Fruit fly (Drosophila melanogaster) whole organism, embryonic: Measurements from ENCODE around the gene Rab30.

Experiments
- Atf-2 ChIP-seq: fragments of 200-800 bp; sonication (Bioruptor generic); optimal IDR thresholded peaks from 2 replicates; lab custom pipeline; 2016; ENCODE audit warnings: missing biosample characterization, missing genetic modification characterization
- CG10209 ChIP-seq: fragments of 200-800 bp; sonication (Bioruptor generic); optimal IDR thresholded peaks from 3 replicates; lab custom pipeline; 2017; ENCODE audit warnings: missing biosample characterization, mild to moderate bottlenecking, missing genetic modification characterization, missing genetic modification reagents
- CG11723 ChIP-seq: fragments of 200-800 bp; sonication (Bioruptor generic); optimal IDR thresholded peaks from 2 replicates; lab custom pipeline; 2017; ENCODE audit warnings: missing biosample characterization, mild to moderate bottlenecking, missing genetic modification characterization
- CG13624 ChIP-seq: fragments of 200-800 bp; sonication (Bioruptor generic); optimal IDR thresholded peaks from 2 replicates; lab custom pipeline; 2016; ENCODE audit warnings: missing biosample characterization, missing genetic modification characterization
- CG13894 ChIP-seq: fragments of 200-800 bp; sonication (Bioruptor generic); optimal IDR thresholded peaks from 3 replicates; lab custom pipeline; 2018; ENCODE audit warnings: missing biosample characterization, mild to moderate bottlenecking, missing genetic modification characterization, moderate library complexity
- CG15073 ChIP-seq: fragments of 200-800 bp; sonication (Bioruptor generic); optimal IDR thresholded peaks from 2 replicates; lab custom pipeline; 2016; ENCODE audit warnings: missing biosample characterization, missing genetic modification characterization
- CG17186 ChIP-seq: fragments of 200-800 bp; sonication (Bioruptor generic); optimal IDR thresholded peaks from 3 replicates; lab custom pipeline; 2017; ENCODE audit warnings: missing biosample characterization, missing genetic modification reagents, missing genetic modification characterization
- CG17328 ChIP-seq: fragments of 200-800 bp; sonication (Bioruptor generic); IDR thresholded peaks from 2 replicates; pipeline ENCODE4 v1.3.6; 2022; ENCODE audit warnings: missing biosample characterization, missing genetic modification characterization
- CG17912 ChIP-seq: fragments of 200-800 bp; sonication (Bioruptor generic); optimal IDR thresholded peaks from 2 replicates; lab custom pipeline; 2018; ENCODE audit warnings: missing biosample characterization, mild to moderate bottlenecking, missing genetic modification characterization
- CG18011 ChIP-seq: fragments of 200-800 bp; sonication (Bioruptor generic); optimal IDR thresholded peaks from 2 replicates; lab custom pipeline; 2017; ENCODE audit warnings: missing biosample characterization, missing genetic modification characterization, mild to moderate bottlenecking, moderate library complexity, missing genotype
- CG18262 ChIP-seq: fragments of 200-800 bp; optimal IDR thresholded peaks from 3 replicates; lab custom pipeline; 2019; ENCODE audit warnings: missing biosample characterization, mild to moderate bottlenecking, missing genetic modification characterization, moderate library complexity
- CG2678 ChIP-seq: fragments of 200-800 bp; sonication (Bioruptor generic); optimal IDR thresholded peaks from 3 replicates; lab custom pipeline; 2019; ENCODE audit warnings: missing biosample characterization, mild to moderate bottlenecking, missing genetic modification characterization, moderate library complexity
- CG3407 ChIP-seq: fragments of 200-800 bp; sonication (Bioruptor generic); optimal IDR thresholded peaks from 2 replicates; lab custom pipeline; 2018; ENCODE audit warnings: missing biosample characterization, mild to moderate bottlenecking, missing genetic modification characterization
- CG4282 ChIP-seq: fragments of 200-800 bp; sonication (Bioruptor generic); optimal IDR thresholded peaks from 2 replicates; lab custom pipeline; 2016; ENCODE audit warnings: missing biosample characterization, missing genetic modification characterization
- CG8290 ChIP-seq, 3 experiments: fragments of 200-800 bp; sonication (Bioruptor generic); optimal IDR thresholded peaks; 2 replicates each; lab custom pipeline; 2016 to 2019; ENCODE audit warnings: missing biosample characterization in 3 of 3, missing genetic modification characterization in 3 of 3, mild to moderate bottlenecking in 2 of 3, moderate library complexity in 1 of 3
- CG8765 ChIP-seq: fragments of 200-800 bp; sonication (Bioruptor generic); IDR thresholded peaks from 2 replicates; pipeline ENCODE4 v1.3.6; 2022; ENCODE audit warnings: missing biosample characterization, missing genetic modification characterization
- CG8944 ChIP-seq: fragments of 200-800 bp; sonication (Bioruptor generic); optimal IDR thresholded peaks from 3 replicates; lab custom pipeline; 2016; ENCODE audit warnings: missing biosample characterization, missing genetic modification characterization
- CHES-1-like ChIP-seq: fragments of 200-800 bp; sonication (Bioruptor generic); optimal IDR thresholded peaks from 2 replicates; lab custom pipeline; 2016; ENCODE audit warnings: missing biosample characterization, missing genetic modification characterization
- Dbx ChIP-seq: fragments of 200-800 bp; sonication (Bioruptor generic); IDR thresholded peaks from 3 replicates; pipeline ENCODE4 v1.3.6; 2022; ENCODE audit warnings: missing biosample characterization, missing genetic modification characterization
- Dek ChIP-seq: fragments of 200-800 bp; sonication (Bioruptor generic); optimal IDR thresholded peaks from 3 replicates; lab custom pipeline; 2019; ENCODE audit warnings: missing biosample characterization, mild to moderate bottlenecking, missing genetic modification characterization, moderate library complexity
- Dref ChIP-seq: fragments of 200-800 bp; sonication (Bioruptor generic); IDR thresholded peaks from 2 replicates; pipeline ENCODE4 v1.3.6; 2022; ENCODE audit warnings: missing biosample characterization, missing genetic modification characterization
- H15 ChIP-seq: fragments of 200-800 bp; sonication (Bioruptor generic); IDR thresholded peaks from 3 replicates; pipeline ENCODE4 v1.3.6; 2022; ENCODE audit warnings: missing biosample characterization, missing genetic modification characterization
- HLH3B ChIP-seq: fragments of 200-800 bp; sonication (Bioruptor generic); IDR thresholded peaks from 2 replicates; pipeline ENCODE4 v1.3.6; 2022; ENCODE audit warnings: missing biosample characterization, missing genetic modification characterization
- Hand ChIP-seq: fragments of 200-800 bp; sonication (Bioruptor generic); optimal IDR thresholded peaks from 2 replicates; lab custom pipeline; 2017; ENCODE audit warnings: mild to moderate bottlenecking, missing biosample characterization, missing genetic modification reagents, missing genetic modification characterization
- Hsf ChIP-seq: fragments of 200-800 bp; sonication (Bioruptor generic); optimal IDR thresholded peaks from 3 replicates; lab custom pipeline; 2016; ENCODE audit warnings: missing biosample characterization, missing genetic modification characterization
- Lim3 ChIP-seq: fragments of 200-800 bp; sonication (Bioruptor generic); IDR thresholded peaks from 2 replicates; pipeline ENCODE4 v1.3.6; 2022; ENCODE audit warnings: missing biosample characterization, missing genetic modification characterization
- Max ChIP-seq: fragments of 200-800 bp; sonication (Bioruptor generic); optimal IDR thresholded peaks from 2 replicates; lab custom pipeline; 2016; ENCODE audit warnings: missing biosample characterization, mild to moderate bottlenecking, missing genetic modification characterization
- Myb ChIP-seq: fragments of 200-800 bp; sonication (Bioruptor generic); optimal IDR thresholded peaks from 2 replicates; lab custom pipeline; 2016; ENCODE audit warnings: missing biosample characterization, missing genetic modification characterization
- NFAT ChIP-seq: fragments of 200-800 bp; sonication (Bioruptor generic); IDR thresholded peaks from 2 replicates; pipeline ENCODE4 v1.3.6; 2022; ENCODE audit warnings: missing biosample characterization, missing genetic modification characterization
- NK7.1 ChIP-seq: fragments of 200-800 bp; sonication (Bioruptor generic); optimal IDR thresholded peaks from 3 replicates; lab custom pipeline; 2016; ENCODE audit warnings: missing biosample characterization, missing genetic modification characterization
- Oli ChIP-seq: fragments of 200-800 bp; sonication (Bioruptor generic); optimal IDR thresholded peaks from 2 replicates; lab custom pipeline; 2018; ENCODE audit warnings: missing biosample characterization, mild to moderate bottlenecking, missing genetic modification characterization, moderate library complexity
- Six4 ChIP-seq: fragments of 200-800 bp; sonication (Bioruptor generic); optimal IDR thresholded peaks from 2 replicates; lab custom pipeline; 2016; ENCODE audit warnings: missing biosample characterization, missing genetic modification characterization
- Vsx1 ChIP-seq: fragments of 200-800 bp; sonication (Bioruptor generic); optimal IDR thresholded peaks from 2 replicates; lab custom pipeline; 2017; ENCODE audit warnings: missing biosample characterization, mild to moderate bottlenecking, missing genetic modification characterization, missing genetic modification reagents
- Xbp1 ChIP-seq: fragments of 200-800 bp; sonication (Bioruptor generic); optimal IDR thresholded peaks from 3 replicates; lab custom pipeline; 2016; ENCODE audit warnings: missing biosample characterization, mild to moderate bottlenecking, missing genetic modification characterization
- ap ChIP-seq: fragments of 200-800 bp; sonication (Bioruptor generic); IDR thresholded peaks from 2 replicates; pipeline ENCODE4 v1.3.6; 2022; ENCODE audit warnings: missing biosample characterization, missing genetic modification characterization
- ase ChIP-seq: fragments of 200-800 bp; sonication (Bioruptor generic); IDR thresholded peaks from 3 replicates; pipeline ENCODE4 v1.3.6; 2022; ENCODE audit warnings: missing biosample characterization, missing genetic modification characterization
- bab2 ChIP-seq: fragments of 200-800 bp; sonication (Bioruptor generic); optimal IDR thresholded peaks from 2 replicates; lab custom pipeline; 2016; ENCODE audit warnings: missing biosample characterization, missing genetic modification characterization
- chn ChIP-seq: fragments of 200-800 bp; sonication (Bioruptor generic); optimal IDR thresholded peaks from 2 replicates; lab custom pipeline; 2016; ENCODE audit warnings: missing biosample characterization, missing genetic modification characterization
- cwo ChIP-seq: fragments of 200-800 bp; sonication (Bioruptor generic); optimal IDR thresholded peaks from 3 replicates; lab custom pipeline; 2017; ENCODE audit warnings: missing biosample characterization, missing genetic modification characterization, mild to moderate bottlenecking, moderate library complexity, missing genetic modification reagents
- gem ChIP-seq: fragments of 200-800 bp; sonication (Bioruptor generic); optimal IDR thresholded peaks from 2 replicates; lab custom pipeline; 2019; ENCODE audit warnings: missing biosample characterization, mild to moderate bottlenecking, missing genetic modification characterization, moderate library complexity
- lola ChIP-seq, 3 experiments: fragments of >200 bp in 2 of 3; fragments of 200-800 bp in 1 of 3; sonication (Bioruptor generic) in 1 of 3; optimal IDR thresholded peaks; 2 replicates each; lab custom pipeline; 2017 to 2019; ENCODE audit warnings: missing biosample characterization in 3 of 3, missing genetic modification characterization in 3 of 3, mild to moderate bottlenecking in 1 of 3, moderate library complexity in 1 of 3
- lov ChIP-seq, 2 experiments: fragments of 200-800 bp in 1 of 2; fragments of >200 bp in 1 of 2; sonication (Bioruptor generic) in 1 of 2; IDR thresholded peaks in 1 of 2; optimal IDR thresholded peaks in 1 of 2; 2 replicates in 1 of 2; 3 replicates in 1 of 2; pipeline versions ENCODE4 v1.3.6 to Lab custom; 2017 to 2022; ENCODE audit warnings: missing biosample characterization in 1 of 2, missing genetic modification characterization in 1 of 2
- luna ChIP-seq: fragments of 200-800 bp; sonication (Bioruptor generic); optimal IDR thresholded peaks from 2 replicates; lab custom pipeline; 2016; ENCODE audit warnings: missing biosample characterization, missing genetic modification characterization
- peb ChIP-seq: fragments of 200-800 bp; sonication (Bioruptor generic); IDR thresholded peaks from 2 replicates; pipeline ENCODE4 v1.3.6; 2022; ENCODE audit warnings: missing biosample characterization, missing genetic modification characterization
- so ChIP-seq: fragments of 200-800 bp; sonication (Bioruptor generic); IDR thresholded peaks from 3 replicates; pipeline ENCODE4 v1.3.6; 2022; ENCODE audit warnings: missing biosample characterization, missing genetic modification characterization
- stwl ChIP-seq: fragments of 200-800 bp; sonication (Bioruptor generic); optimal IDR thresholded peaks from 3 replicates; lab custom pipeline; 2018; ENCODE audit warnings: missing biosample characterization, mild to moderate bottlenecking, missing genetic modification characterization, moderate library complexity
- tio ChIP-seq: fragments of 200-800 bp; sonication (Bioruptor generic); optimal IDR thresholded peaks from 2 replicates; lab custom pipeline; 2017; ENCODE audit warnings: missing biosample characterization, missing genetic modification characterization, inconsistent platforms
- tna ChIP-seq: fragments of 200-800 bp; sonication (Bioruptor generic); IDR thresholded peaks from 2 replicates; pipeline ENCODE4 v1.3.6; 2022; ENCODE audit warnings: missing biosample characterization, missing genetic modification characterization; ENCODE audit not compliant: partially characterized antibody
- usp ChIP-seq: fragments of >200 bp; optimal IDR thresholded peaks from 2 replicates; lab custom pipeline; 2017; ENCODE audit warnings: missing biosample characterization, missing genetic modification characterization
- wor ChIP-seq: fragments of 200-800 bp; sonication (Bioruptor generic); IDR thresholded peaks from 2 replicates; pipeline ENCODE4 v1.3.6; 2022; ENCODE audit warnings: missing biosample characterization, missing genetic modification characterization
- zfh1 ChIP-seq: fragments of 200-800 bp; sonication (Bioruptor generic); IDR thresholded peaks from 3 replicates; pipeline ENCODE4 v1.3.6; 2022; ENCODE audit warnings: missing biosample characterization, missing genetic modification characterization

Gene Rab30

dm6 chr2L:7073011-7073410 lies 40.6 kb upstream of the Rab30 start (continued):
- TF ChIP-seq Xbp1 (GFP tag; lab: Kevin White, UChicago), result peak; percentile 8
- TF ChIP-seq so (GFP tag; lab: Robert Waterston, UW), result no peak
- peak in 1 of 3 experiments; percentile 14 for TF ChIP-seq lola (GFP tag; optimal IDR thresholded peaks at IDR 0.05; lab: Kevin White, UChicago)
- no peak for TF ChIP-seq Lim3
- no peak for TF ChIP-seq zfh1
- no peak for TF ChIP-seq H15 (GFP tag; lab: Robert Waterston, UW)
- no peak for TF ChIP-seq Hsf (GFP tag; lab: Kevin White, UChicago)
- TF ChIP-seq HLH3B (GFP tag; lab: Robert Waterston, UW), result no peak
- TF ChIP-seq gem (tag; lab: Kevin White, UChicago), result peak; percentile 61
- TF ChIP-seq Dek (tag; lab: Kevin White, UChicago), result no peak
- no peak for TF ChIP-seq Hand (GFP tag; lab: Kevin White, UChicago)
- TF ChIP-seq CHES-1-like (GFP tag; lab: Kevin White, UChicago), result no peak
- TF ChIP-seq wor (GFP tag; lab: Robert Waterston, UW), result no peak
- TF ChIP-seq CG3407 (GFP tag; lab: Kevin White, UChicago), result no peak
- no peak for TF ChIP-seq NFAT
- TF ChIP-seq CG8765 (GFP tag; lab: Robert Waterston, UW), result no peak
- TF ChIP-seq Six4 (GFP tag; lab: Kevin White, UChicago), result no peak
- no peak for TF ChIP-seq peb (GFP tag; lab: Robert Waterston, UW)
- no peak for TF ChIP-seq Atf-2 (GFP tag; lab: Kevin White, UChicago)
- no peak for TF ChIP-seq stwl (tag; lab: Kevin White, UChicago)
- TF ChIP-seq CG10209, result no peak
- no peak for TF ChIP-seq Max (GFP tag; lab: Kevin White, UChicago)
- TF ChIP-seq CG17328 (GFP tag; lab: Robert Waterston, UW), result peak; percentile 57
- no peak for TF ChIP-seq ap (GFP tag; lab: Robert Waterston, UW)
- TF ChIP-seq CG8290 (GFP tag; optimal IDR thresholded peaks at IDR 0.05; lab: Kevin White, UChicago), result no peak
- TF ChIP-seq CG8290 (tag; optimal IDR thresholded peaks at IDR 0.05; lab: Kevin White, UChicago), result no peak
- TF ChIP-seq lov (optimal IDR thresholded peaks at IDR 0.05; lab: Kevin White, UChicago), result no peak
- TF ChIP-seq lov (GFP tag; IDR thresholded peaks at IDR 0.05; lab: Robert Waterston, UW), result 0 out of 3 replicates have a peak, but pooled peaks have one; percentile 51
- TF ChIP-seq Oli, result peak; percentile 21
- TF ChIP-seq usp (GFP tag; lab: Kevin White, UChicago), result no peak
- TF ChIP-seq CG18262, result peak; percentile 27
- no peak for TF ChIP-seq luna (GFP tag; lab: Kevin White, UChicago)
- TF ChIP-seq CG4282, result no peak
- TF ChIP-seq CG11723 (GFP tag; lab: Kevin White, UChicago), result no peak
- no peak for TF ChIP-seq cwo (GFP tag; lab: Kevin White, UChicago)
- TF ChIP-seq CG13894 (tag; lab: Kevin White, UChicago), result no peak
- TF ChIP-seq CG17186, result no peak
- no peak for TF ChIP-seq NK7.1 (GFP tag; lab: Kevin White, UChicago)
- no peak for TF ChIP-seq Myb (GFP tag; lab: Kevin White, UChicago)
- no peak for TF ChIP-seq CG13624 (GFP tag; lab: Kevin White, UChicago)
- no peak for TF ChIP-seq bab2 (GFP tag; lab: Kevin White, UChicago)
- no peak for TF ChIP-seq Dbx (GFP tag; lab: Robert Waterston, UW)
- no peak for TF ChIP-seq tna (GFP tag; lab: Robert Waterston, UW)
- no peak for TF ChIP-seq Vsx1
- TF ChIP-seq CG18011 (GFP tag; lab: Kevin White, UChicago), result no peak
- TF ChIP-seq tio (GFP tag; lab: Kevin White, UChicago), result no peak
- no peak for TF ChIP-seq CG8944 (GFP tag; lab: Kevin White, UChicago)
- no peak for TF ChIP-seq CG15073
- no peak for TF ChIP-seq CG17912
- peak; percentile 37 for TF ChIP-seq CG2678 (tag; lab: Kevin White, UChicago)
- no peak for TF ChIP-seq ase (GFP tag; lab: Robert Waterston, UW)
- no peak for TF ChIP-seq chn (GFP tag; lab: Kevin White, UChicago)
- no peak for TF ChIP-seq Dref (GFP tag; lab: Robert Waterston, UW)
